Fruit fly (Drosophila melanogaster): ENCODE results near the gene TTLL3A.

dm6 chr2L:6783395-6783794, 43.4 kb upstream of the TTLL3A start:
- no peak for TF ChIP-seq insv (optimal IDR thresholded peaks at IDR 0.05)
- TF ChIP-seq Sin3A (optimal IDR thresholded peaks at IDR 0.05), result no peak
- no peak for TF ChIP-seq h (optimal IDR thresholded peaks at IDR 0.05)
